Fruit fly (Drosophila melanogaster): Measurements from ENCODE around the gene PolZ2.

PolZ2 gene

dm6 chr3R:5622985-5623630 is 34.4 kb downstream of the PolZ2 start (continued):
- peak; percentile 86 for TF ChIP-seq fd64A (GFP tag; optimal IDR thresholded peaks at IDR 0.05)
- TF ChIP-seq CG1024 (GFP tag; IDR thresholded peaks at IDR 0.05), result no peak
- TF ChIP-seq row (GFP tag; IDR thresholded peaks at IDR 0.05), result no peak
- TF ChIP-seq Fer3 (tag; optimal IDR thresholded peaks at IDR 0.05), result peak; percentile 81
- TF ChIP-seq gce (GFP tag; IDR thresholded peaks at IDR 0.05), result no peak
- TF ChIP-seq Xbp1 (GFP tag; optimal IDR thresholded peaks at IDR 0.05), result peak; percentile 25
- peak; percentile 10 for TF ChIP-seq Hr3 (GFP tag; optimal IDR thresholded peaks at IDR 0.05)
- TF ChIP-seq tna (GFP tag; IDR thresholded peaks at IDR 0.05; ENCODE audit: partially characterized antibody), result no peak
- TF ChIP-seq disco-r (GFP tag; optimal IDR thresholded peaks at IDR 0.05), result peak; percentile 48
- no peak for TF ChIP-seq gsb (GFP tag; IDR thresholded peaks at IDR 0.05)
- TF ChIP-seq exex (tag; optimal IDR thresholded peaks at IDR 0.05), result peak; percentile 79
- peak; percentile 81 for TF ChIP-seq CG1603 (tag; optimal IDR thresholded peaks at IDR 0.05)
- TF ChIP-seq Mad (GFP tag; optimal IDR thresholded peaks at IDR 0.05), result peak; percentile 64
- peak; percentile 56 for TF ChIP-seq CG17186 (GFP tag; optimal IDR thresholded peaks at IDR 0.05)
- peak; percentile 72 for TF ChIP-seq CG11504 (tag; optimal IDR thresholded peaks at IDR 0.05)
- peak; percentile 68 for TF ChIP-seq Lhr (GFP tag; optimal IDR thresholded peaks at IDR 0.05)
- TF ChIP-seq Dbx (GFP tag; IDR thresholded peaks at IDR 0.05), result no peak
- TF ChIP-seq Hsf (GFP tag; optimal IDR thresholded peaks at IDR 0.05), result peak; percentile 73
- peak; percentile 65 for TF ChIP-seq Bdp1 (GFP tag; optimal IDR thresholded peaks at IDR 0.05)
- peak; percentile 78 for TF ChIP-seq CG6254 (GFP tag; optimal IDR thresholded peaks at IDR 0.05)
- no peak for TF ChIP-seq lov (optimal IDR thresholded peaks at IDR 0.05)
- TF ChIP-seq lov (GFP tag; IDR thresholded peaks at IDR 0.05), result no peak
- TF ChIP-seq seq (GFP tag; IDR thresholded peaks at IDR 0.05), result no peak
- peak; percentile 42 for TF ChIP-seq CG30403 (GFP tag; optimal IDR thresholded peaks at IDR 0.05)
- peak; percentile 85 for TF ChIP-seq HLHmδ (GFP tag; optimal IDR thresholded peaks at IDR 0.05)
- peak; percentile 66 for TF ChIP-seq bcd (GFP tag; optimal IDR thresholded peaks at IDR 0.05)
- TF ChIP-seq HHEX (GFP tag; optimal IDR thresholded peaks at IDR 0.05), result peak; percentile 82
- TF ChIP-seq nerfin-1 (tag; optimal IDR thresholded peaks at IDR 0.05), result peak; percentile 87
- TF ChIP-seq CG33213 (GFP tag; optimal IDR thresholded peaks at IDR 0.05), result peak; percentile 92
- TF ChIP-seq bigmax (GFP tag; optimal IDR thresholded peaks at IDR 0.05), result peak; percentile 62
- TF ChIP-seq Hmr (GFP tag; optimal IDR thresholded peaks at IDR 0.05), result peak; percentile 86
- TF ChIP-seq kay (GFP tag; optimal IDR thresholded peaks at IDR 0.05), result peak; percentile 63
- TF ChIP-seq shn (GFP tag; optimal IDR thresholded peaks at IDR 0.05), result peak; percentile 52
- TF ChIP-seq CG5245 (GFP tag; optimal IDR thresholded peaks at IDR 0.05), result peak; percentile 72
- no peak for TF ChIP-seq CG15073 (GFP tag; optimal IDR thresholded peaks at IDR 0.05)
- TF ChIP-seq emc (GFP tag; optimal IDR thresholded peaks at IDR 0.05), result peak; percentile 37
- TF ChIP-seq CG4424 (GFP tag; optimal IDR thresholded peaks at IDR 0.05), result peak; percentile 61
- TF ChIP-seq CG8089 (GFP tag; optimal IDR thresholded peaks at IDR 0.05), result peak; percentile 79
- TF ChIP-seq CG17359 (tag; optimal IDR thresholded peaks at IDR 0.05), result peak; percentile 82
- TF ChIP-seq dysf (GFP tag; IDR thresholded peaks at IDR 0.05), result no peak
- TF ChIP-seq CG33557 (GFP tag; optimal IDR thresholded peaks at IDR 0.05), result peak; percentile 90
- no peak for TF ChIP-seq CG32532 (GFP tag; IDR thresholded peaks at IDR 0.05)
- TF ChIP-seq CG11093 (GFP tag; IDR thresholded peaks at IDR 0.05), result peak; percentile 56; the same call in 1 of the 3 replicates
- peak; percentile 64 for TF ChIP-seq dmrt11E (tag; optimal IDR thresholded peaks at IDR 0.05)
- TF ChIP-seq CG4820 (GFP tag; optimal IDR thresholded peaks at IDR 0.05), result peak; percentile 37
- TF ChIP-seq gem (tag; optimal IDR thresholded peaks at IDR 0.05), result peak; percentile 78
- TF ChIP-seq CG13287 (GFP tag; IDR thresholded peaks at IDR 0.05; ENCODE audit: partially characterized antibody), result no peak
- TF ChIP-seq CG15269 (tag; optimal IDR thresholded peaks at IDR 0.05), result peak; percentile 70
- TF ChIP-seq CG6791 (GFP tag; IDR thresholded peaks at IDR 0.05; ENCODE audit: partially characterized antibody), result no peak
- peak; percentile 35 to 87 for TF ChIP-seq Pdp1 (GFP tag; optimal IDR thresholded peaks at IDR 0.05)

Measured in whole organism, embryonic.